Worm (Caenorhabditis elegans): ENCODE data around the gene hrg-7.

hrg-7 gene

ce11 chrV:12697364-12697901 lies 44.4 kb upstream of the hrg-7 start, which contains the start of gene istr-1:
TSS of gene istr-1 (plus strand) at chrV:12697858.
- TF ChIP-seq nhr-129 (tag; optimal IDR thresholded peaks at IDR 0.05) (peak; percentile 33), C34F6.9 (tag; optimal IDR thresholded peaks at IDR 0.05) (peak; percentile 66), unc-55 (GFP tag; optimal IDR thresholded peaks at IDR 0.05) (peak; percentile 34), mdl-1 (tag; optimal IDR thresholded peaks at IDR 0.05) (no peak), nhr-11 (tag; optimal IDR thresholded peaks at IDR 0.05) (no peak), unc-39 (tag; optimal IDR thresholded peaks at IDR 0.05) (no peak), nhr-237 (tag; optimal IDR thresholded peaks at IDR 0.05) (no peak), Y55F3AM.14 (GFP tag; optimal IDR thresholded peaks at IDR 0.05) (no peak), lin-39 (tag; optimal IDR thresholded peaks at IDR 0.05) (no peak), skn-1 (tag; optimal IDR thresholded peaks at IDR 0.05) (peak; percentile 11), nhr-12 (tag; optimal IDR thresholded peaks at IDR 0.05) (no peak), peb-1 (tag; optimal IDR thresholded peaks at IDR 0.05) (no peak), ceh-82 (tag; optimal IDR thresholded peaks at IDR 0.05) (no peak), fos-1 (tag; optimal IDR thresholded peaks at IDR 0.05) (peak; percentile 12)

DNA sequence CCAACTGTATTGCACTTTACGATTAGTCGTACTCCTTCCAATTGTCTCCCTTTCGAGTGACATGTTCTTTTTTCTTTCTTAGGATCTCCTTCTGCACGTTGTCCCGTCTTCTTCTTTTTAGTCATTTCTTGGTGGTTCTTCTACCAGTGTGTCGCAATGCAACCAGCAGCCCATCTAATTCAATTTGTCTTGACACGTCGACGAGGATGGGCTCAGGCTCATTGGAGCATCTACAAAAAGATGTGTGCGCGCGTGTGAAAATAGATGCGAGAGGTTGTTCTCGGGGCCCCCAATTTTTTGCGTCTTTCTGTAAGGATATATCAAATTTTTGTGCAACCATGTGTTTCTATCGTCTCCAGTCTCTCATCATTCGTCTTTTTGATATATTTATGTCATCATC lies 40.2 kb upstream of the hrg-7 start:
- TF ChIP-seq crh-2 (tag; optimal IDR thresholded peaks at IDR 0.05) (peak; percentile 47), zag-1 (tag; optimal IDR thresholded peaks at IDR 0.05) (peak; percentile 48), ztf-4 (tag; optimal IDR thresholded peaks at IDR 0.05) (no peak)

- no peak for TF ChIP-seq elt-3 (tag; optimal IDR thresholded peaks at IDR 0.05)
- no peak for TF ChIP-seq dmd-4 (tag; optimal IDR thresholded peaks at IDR 0.05)
- TF ChIP-seq ama-1 (optimal IDR thresholded peaks at IDR 0.05) = no peak
- no peak for TF ChIP-seq snpc-4 (tag; optimal IDR thresholded peaks at IDR 0.05)
- no peak for TF ChIP-seq crh-2 (tag; optimal IDR thresholded peaks at IDR 0.05)
- no peak for TF ChIP-seq lsy-2 (tag; optimal IDR thresholded peaks at IDR 0.05)
- no peak for TF ChIP-seq R02D3.7 (tag; optimal IDR thresholded peaks at IDR 0.05)
- TF ChIP-seq F13H6.1 (tag; optimal IDR thresholded peaks at IDR 0.05) = no peak
- no peak for TF ChIP-seq nhr-25 (tag; optimal IDR thresholded peaks at IDR 0.05)
- no peak for TF ChIP-seq unc-62 (GFP tag; optimal IDR thresholded peaks at IDR 0.05)
- TF ChIP-seq ztf-11 (tag; optimal IDR thresholded peaks at IDR 0.05) = no peak
- TF ChIP-seq skn-1 (tag; optimal IDR thresholded peaks at IDR 0.05) = no peak
- TF ChIP-seq nhr-12 (tag; optimal IDR thresholded peaks at IDR 0.05) = no peak
- no peak for TF ChIP-seq nhr-77 (tag; optimal IDR thresholded peaks at IDR 0.05)
- no peak for TF ChIP-seq mbf-1 (tag; optimal IDR thresholded peaks at IDR 0.05)
- TF ChIP-seq C34F6.9 (tag; optimal IDR thresholded peaks at IDR 0.05) = no peak
These were observed 37.8 kb upstream of the hrg-7 start, which contains the start of gene R11D1.1 for ce11 chrV:12704077-12704476. TSS of gene R11D1.1 (plus strand) at chrV:12704377.

DNA sequence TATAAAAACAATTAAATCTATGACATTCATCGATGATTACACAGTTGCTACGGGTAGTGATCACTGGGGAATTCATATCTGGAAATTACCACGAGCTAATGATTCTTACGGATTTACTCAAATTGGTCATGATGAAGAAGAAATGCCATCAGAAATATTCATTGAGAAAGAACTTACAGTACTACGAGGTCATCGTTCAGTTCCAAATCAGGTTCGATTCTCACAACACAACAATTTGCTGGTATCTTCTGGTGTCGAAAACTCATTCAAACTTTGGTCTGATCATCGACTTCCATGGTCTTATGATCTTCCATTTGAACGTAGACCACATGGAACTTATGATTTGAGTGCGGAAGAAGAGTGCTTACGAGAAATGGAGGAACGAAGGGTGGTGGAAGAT lies 35.3 kb upstream of the hrg-7 start:
- TF ChIP-seq unc-62 (GFP tag; optimal IDR thresholded peaks at IDR 0.05) (no peak), aly-2 (tag; optimal IDR thresholded peaks at IDR 0.05) (no peak), unc-55 (GFP tag; optimal IDR thresholded peaks at IDR 0.05) (no peak), mdl-1 (tag; optimal IDR thresholded peaks at IDR 0.05) (no peak), skn-1 (tag; optimal IDR thresholded peaks at IDR 0.05) (no peak), lin-11 (tag; optimal IDR thresholded peaks at IDR 0.05) (no peak), nhr-11 (tag; optimal IDR thresholded peaks at IDR 0.05) (no peak), nhr-237 (tag; optimal IDR thresholded peaks at IDR 0.05) (no peak), unc-39 (tag; optimal IDR thresholded peaks at IDR 0.05) (no peak), mbf-1 (tag; optimal IDR thresholded peaks at IDR 0.05) (no peak), fos-1 (tag; optimal IDR thresholded peaks at IDR 0.05) (no peak), nhr-25 (tag; optimal IDR thresholded peaks at IDR 0.05) (no peak), dmd-4 (tag; optimal IDR thresholded peaks at IDR 0.05) (no peak), elt-1 (tag; optimal IDR thresholded peaks at IDR 0.05) (no peak), elt-3 (tag; optimal IDR thresholded peaks at IDR 0.05) (no peak)

- TF ChIP-seq sem-4 (tag; optimal IDR thresholded peaks at IDR 0.05) = no peak
- no peak for TF ChIP-seq Y55F3AM.14 (GFP tag; optimal IDR thresholded peaks at IDR 0.05)
- TF ChIP-seq dmd-4 (tag; optimal IDR thresholded peaks at IDR 0.05) = no peak
- TF ChIP-seq ceh-82 (tag; optimal IDR thresholded peaks at IDR 0.05) = no peak
- no peak for TF ChIP-seq ama-1 (optimal IDR thresholded peaks at IDR 0.05)
- TF ChIP-seq R02D3.7 (tag; optimal IDR thresholded peaks at IDR 0.05) = no peak
- TF ChIP-seq ztf-11 (tag; optimal IDR thresholded peaks at IDR 0.05) = no peak
- TF ChIP-seq fos-1 (tag; optimal IDR thresholded peaks at IDR 0.05) = no peak
- no peak for TF ChIP-seq unc-39 (tag; optimal IDR thresholded peaks at IDR 0.05)
- no peak for TF ChIP-seq crh-2 (tag; optimal IDR thresholded peaks at IDR 0.05)
- TF ChIP-seq nhr-129 (tag; optimal IDR thresholded peaks at IDR 0.05) = no peak
These were observed 33.5 kb upstream of the hrg-7 start, which contains the start of gene R11D1.2 for ce11 chrV:12708305-12708704. TSS of gene R11D1.2 (plus strand) at chrV:12708605.
